Worm (Caenorhabditis elegans): ENCODE measurements around the gene jmjd-3.1.

DNA sequence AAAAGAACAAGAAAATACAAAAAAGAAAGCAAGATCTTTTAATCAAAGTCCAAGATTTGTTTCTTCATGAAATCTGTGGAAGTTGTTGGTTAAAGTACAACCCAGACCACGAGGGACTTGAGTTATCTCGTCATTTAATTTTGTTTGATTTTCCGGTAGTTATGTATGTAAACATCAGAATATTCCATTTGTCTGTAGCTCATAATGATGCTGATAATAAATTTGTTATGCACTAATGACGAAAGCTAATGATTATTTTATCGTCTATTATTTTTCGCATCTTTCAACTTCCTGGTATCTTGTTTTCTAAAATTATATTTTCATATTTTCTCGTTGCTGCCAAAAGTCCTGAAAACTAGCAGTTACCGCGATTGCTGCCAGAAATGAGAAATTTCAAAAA lies 47.8 kb upstream of the jmjd-3.1 start:
- TF ChIP-seq nhr-12 (tag; optimal IDR thresholded peaks at IDR 0.05) (no peak), ets-5 (GFP tag; IDR thresholded peaks at IDR 0.05) (no peak), lin-13 (GFP tag; optimal IDR thresholded peaks at IDR 0.05) (no peak), tlp-1 (tag; optimal IDR thresholded peaks at IDR 0.05) (no peak), unc-62 (GFP tag; optimal IDR thresholded peaks at IDR 0.05) (no peak)
